Fruit fly (Drosophila melanogaster) S2 (cell line): ENCODE data around the gene CG13012.

Experiments
- CG8478 ChIP-seq: fragments of >200 bp; optimal IDR thresholded peaks from 2 replicates; lab custom pipeline; 2018
- CTCF ChIP-seq, 2 experiments: fragments of >200 bp; optimal IDR thresholded peaks; 2 replicates each; lab custom pipeline; 2018

dm6 chrX:16703747-16704146, 27.2 kb upstream of the CG13012 start, which contains the start of the genes CG9673 and CG4653:
- TF ChIP-seq CTCF (optimal IDR thresholded peaks at IDR 0.05; lab: Kevin White, UChicago) (no peak), CG8478 (lab: Kevin White, UChicago) (no peak)
